Worm (Caenorhabditis elegans): ENCODE results near the gene famk-1.

- TF ChIP-seq dao-5 (tag; optimal IDR thresholded peaks at IDR 0.05) (no peak), him-1 (tag; optimal IDR thresholded peaks at IDR 0.05) (no peak), W03F9.2 (tag; optimal IDR thresholded peaks at IDR 0.05) (no peak)
These were observed 44.6 kb downstream of the famk-1 start, which contains the start of gene ocr-3 for ce11 chrX:15168424-15168823.
